Fruit fly (Drosophila melanogaster) whole organism, adult: Measurements from ENCODE around the gene Naa20B.

Experiments
- Hr96 ChIP-seq: fragments of 200-800 bp; sonication (Bioruptor generic); optimal IDR thresholded peaks from 2 replicates; lab custom pipeline; 2016; ENCODE audit warnings: missing biosample characterization, missing genetic modification characterization
- Mnt ChIP-seq: fragments of 200-800 bp; sonication (Bioruptor generic); optimal IDR thresholded peaks from 2 replicates; lab custom pipeline; 2016; ENCODE audit warnings: missing biosample characterization, mild to moderate bottlenecking, missing genetic modification characterization
- pad ChIP-seq: fragments of 200-800 bp; sonication (Bioruptor generic); optimal IDR thresholded peaks from 3 replicates; lab custom pipeline; 2017; ENCODE audit warnings: missing biosample characterization, missing genetic modification characterization, mild to moderate bottlenecking, moderate library complexity, missing genetic modification reagents
- tj ChIP-seq: fragments of 200-800 bp; sonication (Bioruptor generic); optimal IDR thresholded peaks from 3 replicates; lab custom pipeline; 2017; ENCODE audit warnings: missing biosample characterization, mild to moderate bottlenecking, missing genetic modification characterization, moderate library complexity
- toe ChIP-seq: fragments of 200-800 bp; sonication (Bioruptor generic); optimal IDR thresholded peaks from 2 replicates; lab custom pipeline; 2016; ENCODE audit warnings: missing biosample characterization, missing genetic modification characterization

DNA sequence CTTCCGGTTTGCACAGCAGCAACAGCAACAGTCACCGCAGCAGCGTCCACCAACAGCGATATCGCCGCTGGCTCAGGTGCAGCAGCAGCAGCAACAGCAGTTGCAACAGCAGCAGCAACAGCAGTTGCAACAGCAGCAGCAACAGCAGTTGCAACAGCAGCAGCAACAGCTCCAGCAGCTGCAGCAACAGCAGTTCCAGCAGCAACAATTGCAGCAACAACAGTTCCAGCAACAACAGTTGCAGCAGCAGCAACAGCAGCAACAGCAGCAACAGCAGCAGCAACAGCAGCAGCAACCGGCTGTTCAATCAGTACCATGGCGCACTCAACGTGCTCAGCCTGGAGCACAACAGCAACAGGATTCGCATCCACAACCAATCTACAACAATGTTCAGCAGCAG lies 15.3 kb downstream of the Naa20B start:
- no peak for TF ChIP-seq toe (GFP tag; lab: Kevin White, UChicago)
- TF ChIP-seq Hr96 = no peak
- no peak for TF ChIP-seq tj (GFP tag; lab: Kevin White, UChicago)
- no peak for TF ChIP-seq Mnt (GFP tag; lab: Kevin White, UChicago)
- TF ChIP-seq pad = no peak
